Worm (Caenorhabditis elegans): ENCODE data around the gene T15B12.1.

DNA sequence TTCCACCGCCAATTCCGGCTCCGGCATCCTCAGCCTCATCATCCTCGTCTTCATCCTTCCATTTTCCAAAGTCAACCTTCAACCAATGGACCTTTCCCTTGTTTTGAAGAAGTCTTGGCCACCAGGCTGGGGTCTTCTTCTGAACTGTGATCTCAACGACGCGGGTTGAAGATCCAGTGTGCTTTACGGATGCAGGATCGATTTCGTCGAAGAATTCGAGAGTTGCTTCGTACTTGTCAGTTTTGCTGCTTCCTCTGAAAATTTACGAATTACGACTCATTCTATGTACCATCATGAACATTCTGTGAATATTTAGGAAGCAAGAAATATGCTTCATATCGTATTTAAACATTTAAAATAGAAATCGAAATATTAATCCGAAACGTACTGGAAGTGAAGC, 13.7 kb upstream of the T15B12.1 start:
- TF ChIP-seq zip-4 (GFP tag; optimal IDR thresholded peaks at IDR 0.05) (no peak), lin-15B (tag; optimal IDR thresholded peaks at IDR 0.05) (no peak), elt-3 (tag; optimal IDR thresholded peaks at IDR 0.05) (no peak), tlp-1 (tag; optimal IDR thresholded peaks at IDR 0.05) (no peak), efl-1 (optimal IDR thresholded peaks at IDR 0.05) (no peak), efl-1 (GFP tag; optimal IDR thresholded peaks at IDR 0.05 in 1 of 2) (peak in 1 of 2 experiments; percentile 37), nhr-11 (tag; optimal IDR thresholded peaks at IDR 0.05) (no peak), aha-1 (tag; optimal IDR thresholded peaks at IDR 0.05) (no peak), skn-1 (tag; optimal IDR thresholded peaks at IDR 0.05) (no peak), lin-39 (tag; optimal IDR thresholded peaks at IDR 0.05) (no peak), nhr-90 (tag; optimal IDR thresholded peaks at IDR 0.05; ENCODE audit: poor library complexity) (no peak), mep-1 (tag; optimal IDR thresholded peaks at IDR 0.05) (no peak), ceh-88 (GFP tag; IDR thresholded peaks at IDR 0.05) (no peak), snpc-4 (tag; optimal IDR thresholded peaks at IDR 0.05) (no peak), nhr-84 (tag; optimal IDR thresholded peaks at IDR 0.05) (no peak)
